Fruit fly (Drosophila melanogaster) whole organism, embryonic: ENCODE measurements around the gene CG7789.
A peak's percentile ranks its signal among the peaks of the same experiment; 100 is the strongest.

Experiments used
- Aef1 ChIP-seq: fragments of 200-800 bp; sonication (Bioruptor generic); IDR thresholded peaks from 3 replicates; pipeline ENCODE4 v1.3.6; 2022; ENCODE audit warnings: missing biosample characterization, missing genetic modification characterization
- CG10147 ChIP-seq: fragments of 200-800 bp; sonication (Bioruptor generic); optimal IDR thresholded peaks from 2 replicates; lab custom pipeline; 2019; ENCODE audit warnings: missing biosample characterization, mild to moderate bottlenecking, missing genetic modification characterization, moderate library complexity
- CG10321 ChIP-seq: fragments of 200-800 bp; sonication (Bioruptor generic); IDR thresholded peaks from 2 replicates; pipeline ENCODE4 v1.3.6; 2022; ENCODE audit warnings: missing biosample characterization, missing genetic modification characterization
- CG10543 ChIP-seq: fragments of 200-800 bp; sonication (Bioruptor generic); optimal IDR thresholded peaks from 3 replicates; lab custom pipeline; 2017; ENCODE audit warnings: missing biosample characterization, mild to moderate bottlenecking, missing genetic modification characterization, moderate library complexity
- CG10979 ChIP-seq: fragments of 200-800 bp; sonication (Bioruptor generic); optimal IDR thresholded peaks from 2 replicates; lab custom pipeline; 2018; ENCODE audit warnings: missing biosample characterization, mild to moderate bottlenecking, missing genetic modification characterization, moderate library complexity
- CG11085 ChIP-seq: fragments of 200-800 bp; sonication (Bioruptor generic); IDR thresholded peaks from 2 replicates; pipeline ENCODE4 v1.3.6; 2022; ENCODE audit warnings: missing biosample characterization, missing genetic modification characterization
- CG12071 ChIP-seq: fragments of 200-800 bp; sonication (Bioruptor generic); optimal IDR thresholded peaks from 3 replicates; lab custom pipeline; 2018; ENCODE audit warnings: missing biosample characterization, mild to moderate bottlenecking, missing genetic modification characterization
- CG12769 ChIP-seq: fragments of 200-800 bp; sonication (Bioruptor generic); optimal IDR thresholded peaks from 2 replicates; lab custom pipeline; 2019; ENCODE audit warnings: missing biosample characterization, mild to moderate bottlenecking, missing genetic modification characterization, moderate library complexity
- CG12942 ChIP-seq: fragments of 200-800 bp; sonication (Bioruptor generic); optimal IDR thresholded peaks from 3 replicates; lab custom pipeline; 2016; ENCODE audit warnings: missing biosample characterization, missing genetic modification characterization
- CG1792 ChIP-seq: fragments of 200-800 bp; sonication (Bioruptor generic); optimal IDR thresholded peaks from 2 replicates; lab custom pipeline; 2016; ENCODE audit warnings: missing biosample characterization, missing genetic modification characterization
- CG2875 ChIP-seq: fragments of 200-800 bp; sonication (Bioruptor generic); optimal IDR thresholded peaks from 2 replicates; lab custom pipeline; 2017; ENCODE audit warnings: missing biosample characterization, mild to moderate bottlenecking, missing genetic modification characterization, missing genetic modification reagents
- CG3065 ChIP-seq: fragments of 200-800 bp; sonication (Bioruptor generic); optimal IDR thresholded peaks from 2 replicates; lab custom pipeline; 2016; ENCODE audit warnings: missing biosample characterization, missing genetic modification characterization
- CG31441 ChIP-seq: fragments of 200-800 bp; sonication (Bioruptor generic); IDR thresholded peaks from 2 replicates; pipeline ENCODE4 v1.3.6; 2022; ENCODE audit warnings: missing biosample characterization, missing genetic modification characterization
- CG32767 ChIP-seq: fragments of 200-800 bp; sonication (Bioruptor generic); IDR thresholded peaks from 2 replicates; pipeline ENCODE4 v1.3.6; 2022; ENCODE audit warnings: missing biosample characterization, missing genetic modification characterization
- CG43689 ChIP-seq: fragments of 200-800 bp; sonication (Bioruptor generic); IDR thresholded peaks from 2 replicates; pipeline ENCODE4 v1.3.6; 2022; ENCODE audit warnings: missing biosample characterization, missing genetic modification characterization
- CG4424 ChIP-seq: fragments of 200-800 bp; sonication (Bioruptor generic); optimal IDR thresholded peaks from 3 replicates; lab custom pipeline; 2016; ENCODE audit warnings: missing biosample characterization, missing genetic modification characterization
- CG4617 ChIP-seq: fragments of 200-800 bp; sonication (Bioruptor generic); optimal IDR thresholded peaks from 3 replicates; lab custom pipeline; 2016; ENCODE audit warnings: missing biosample characterization, missing genetic modification characterization, borderline replicate concordance
- CG6683 ChIP-seq: fragments of 200-800 bp; sonication (Bioruptor generic); optimal IDR thresholded peaks from 2 replicates; lab custom pipeline; 2017; ENCODE audit warnings: missing biosample characterization, mild to moderate bottlenecking, missing genetic modification characterization, missing genetic modification reagents
- CG7786 ChIP-seq: fragments of 200-800 bp; sonication (Bioruptor generic); optimal IDR thresholded peaks from 2 replicates; lab custom pipeline; 2016; ENCODE audit warnings: missing biosample characterization, missing genetic modification characterization
- CG7928 ChIP-seq: fragments of 200-800 bp; sonication (Bioruptor generic); optimal IDR thresholded peaks from 2 replicates; lab custom pipeline; 2017; ENCODE audit warnings: missing biosample characterization, mild to moderate bottlenecking, missing genetic modification characterization
- CG8765 ChIP-seq: fragments of 200-800 bp; sonication (Bioruptor generic); IDR thresholded peaks from 2 replicates; pipeline ENCODE4 v1.3.6; 2022; ENCODE audit warnings: missing biosample characterization, missing genetic modification characterization
- CG9727 ChIP-seq: fragments of 200-800 bp; sonication (Bioruptor generic); optimal IDR thresholded peaks from 3 replicates; lab custom pipeline; 2017; ENCODE audit warnings: missing biosample characterization, mild to moderate bottlenecking, missing genetic modification characterization
- Chrac-16 ChIP-seq: fragments of 200-800 bp; sonication (Bioruptor generic); optimal IDR thresholded peaks from 3 replicates; lab custom pipeline; 2016; ENCODE audit warnings: missing biosample characterization, missing genetic modification characterization
- Dbx ChIP-seq: fragments of 200-800 bp; sonication (Bioruptor generic); IDR thresholded peaks from 3 replicates; pipeline ENCODE4 v1.3.6; 2022; ENCODE audit warnings: missing biosample characterization, missing genetic modification characterization
- Doc2 ChIP-seq: fragments of 200-800 bp; sonication (Bioruptor generic); IDR thresholded peaks from 2 replicates; pipeline ENCODE4 v1.3.6; 2022; ENCODE audit warnings: missing biosample characterization, missing genetic modification characterization
- Drgx ChIP-seq: fragments of 200-800 bp; sonication (Bioruptor generic); IDR thresholded peaks from 2 replicates; pipeline ENCODE4 v1.3.6; 2022; ENCODE audit warnings: missing biosample characterization, missing genetic modification characterization
- Eip74EF ChIP-seq, 2 experiments: fragments of 200-800 bp in 1 of 2; fragments of >200 bp in 1 of 2; sonication (Bioruptor generic) in 1 of 2; optimal IDR thresholded peaks; 2 replicates each; lab custom pipeline; 2017 to 2019; ENCODE audit warnings: missing biosample characterization in 2 of 2, missing genetic modification characterization in 2 of 2, mild to moderate bottlenecking in 1 of 2, moderate library complexity in 1 of 2
- Hmx ChIP-seq: fragments of 200-800 bp; sonication (Bioruptor generic); optimal IDR thresholded peaks from 2 replicates; lab custom pipeline; 2016; ENCODE audit warnings: missing biosample characterization, missing genetic modification characterization
- Jarid2 ChIP-seq: fragments of 200-800 bp; sonication (Bioruptor generic); optimal IDR thresholded peaks from 3 replicates; lab custom pipeline; 2017; ENCODE audit warnings: mild to moderate bottlenecking, missing biosample characterization, missing genetic modification reagents, missing genetic modification characterization
- Scr ChIP-seq: fragments of 200-800 bp; sonication (Bioruptor generic); IDR thresholded peaks from 2 replicates; pipeline ENCODE4 v1.3.6; 2022; ENCODE audit warnings: missing biosample characterization, missing genetic modification characterization; ENCODE audit not compliant: partially characterized antibody
- Side ChIP-seq: fragments of 200-800 bp; sonication (Bioruptor generic); optimal IDR thresholded peaks from 2 replicates; lab custom pipeline; 2016; ENCODE audit warnings: missing biosample characterization, missing genetic modification characterization
- cato ChIP-seq: fragments of 200-800 bp; sonication (Bioruptor generic); optimal IDR thresholded peaks from 2 replicates; lab custom pipeline; 2016; ENCODE audit warnings: missing biosample characterization, missing genetic modification characterization, borderline replicate concordance
- dm ChIP-seq: fragments of 200-800 bp; sonication (Bioruptor generic); optimal IDR thresholded peaks from 3 replicates; lab custom pipeline; 2016; ENCODE audit warnings: missing biosample characterization, missing genetic modification characterization
- dmrt99B ChIP-seq: fragments of 200-800 bp; sonication (Bioruptor generic); optimal IDR thresholded peaks from 2 replicates; lab custom pipeline; 2018; ENCODE audit warnings: missing biosample characterization, mild to moderate bottlenecking, missing genetic modification characterization, moderate library complexity
- eve ChIP-seq, 2 experiments: fragments of >200 bp; optimal IDR thresholded peaks; 2 replicates each; lab custom pipeline; 2017; ENCODE audit warnings: missing biosample characterization in 2 of 2, missing genetic modification characterization in 2 of 2
- exex ChIP-seq: fragments of 200-800 bp; sonication (Bioruptor generic); optimal IDR thresholded peaks from 4 replicates; lab custom pipeline; 2018; ENCODE audit warnings: missing biosample characterization, mild to moderate bottlenecking, missing genetic modification characterization, moderate library complexity
- eyg ChIP-seq: fragments of 200-800 bp; sonication (Bioruptor generic); optimal IDR thresholded peaks from 3 replicates; lab custom pipeline; 2016; ENCODE audit warnings: missing biosample characterization, missing genetic modification characterization
- ftz-f1 ChIP-seq: fragments of 200-800 bp; sonication (Bioruptor generic); optimal IDR thresholded peaks from 2 replicates; lab custom pipeline; 2016; ENCODE audit warnings: missing biosample characterization, missing genetic modification characterization
- gcm ChIP-seq: fragments of 200-800 bp; sonication (Bioruptor generic); optimal IDR thresholded peaks from 2 replicates; lab custom pipeline; 2019; ENCODE audit warnings: missing biosample characterization, mild to moderate bottlenecking, missing genetic modification characterization, moderate library complexity
- gro ChIP-seq: fragments of 200-800 bp; sonication (Bioruptor generic); optimal IDR thresholded peaks from 2 replicates; lab custom pipeline; 2016; ENCODE audit warnings: missing biosample characterization, missing genetic modification characterization
- knrl ChIP-seq: fragments of 200-800 bp; sonication (Bioruptor generic); IDR thresholded peaks from 3 replicates; pipeline ENCODE4 v1.3.6; 2022; ENCODE audit warnings: missing biosample characterization, missing genetic modification characterization; ENCODE audit not compliant: partially characterized antibody
- maf-S ChIP-seq: fragments of 200-800 bp; sonication (Bioruptor generic); optimal IDR thresholded peaks from 2 replicates; lab custom pipeline; 2016; ENCODE audit warnings: missing biosample characterization, missing genetic modification characterization
- pnt ChIP-seq: fragments of 200-800 bp; sonication (Bioruptor generic); optimal IDR thresholded peaks from 3 replicates; lab custom pipeline; 2016; ENCODE audit warnings: missing biosample characterization, missing genetic modification characterization
- ranshi ChIP-seq: fragments of 200-800 bp; sonication (Bioruptor generic); IDR thresholded peaks from 2 replicates; pipeline ENCODE4 v1.3.6; 2022; ENCODE audit warnings: missing biosample characterization, missing genetic modification characterization
- tap ChIP-seq: fragments of 200-800 bp; optimal IDR thresholded peaks from 3 replicates; lab custom pipeline; 2019; ENCODE audit warnings: missing biosample characterization, mild to moderate bottlenecking, missing genetic modification characterization, moderate library complexity
- ttk ChIP-seq: fragments of 200-800 bp; sonication (Bioruptor generic); IDR thresholded peaks from 2 replicates; pipeline ENCODE4 v2.1.2; 2022; ENCODE audit warnings: missing biosample characterization, missing genetic modification characterization
- wek ChIP-seq: fragments of 200-800 bp; sonication (Bioruptor generic); optimal IDR thresholded peaks from 3 replicates; lab custom pipeline; 2018; ENCODE audit warnings: missing biosample characterization, mild to moderate bottlenecking, missing genetic modification characterization, moderate library complexity

CG7789 gene

DNA sequence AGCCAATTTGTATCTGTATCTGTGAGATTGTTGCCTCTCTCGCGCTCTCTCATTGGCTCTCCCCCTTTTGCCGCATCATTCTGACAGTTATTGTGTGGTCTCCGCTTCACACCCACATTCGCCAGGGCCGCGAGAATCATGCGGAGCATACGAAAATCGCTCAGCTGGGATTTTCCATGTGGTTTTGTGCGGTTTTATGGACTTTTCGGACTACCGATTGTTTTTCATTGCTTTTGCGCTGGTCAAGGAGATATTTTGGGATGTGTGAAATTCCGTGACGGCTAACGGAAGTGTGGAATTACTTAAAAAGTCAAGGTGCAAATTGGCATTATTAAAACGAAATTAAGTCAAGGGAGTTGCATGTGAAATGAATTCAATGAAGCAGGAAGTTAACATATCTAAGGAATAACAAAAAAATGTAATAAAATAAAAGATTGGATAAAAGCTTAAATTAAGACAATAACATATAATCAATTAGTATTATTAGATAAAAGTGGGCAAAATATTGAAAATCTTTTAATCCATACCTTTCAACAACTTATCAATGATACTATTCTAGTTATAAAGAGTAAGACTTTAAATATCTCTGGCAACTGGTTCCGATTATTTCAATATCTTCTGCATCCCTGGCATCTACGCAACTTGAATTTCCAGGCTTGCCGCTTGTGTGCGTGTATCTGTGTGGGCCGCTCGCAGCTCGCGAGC is 30.8 kb upstream of the CG7789 start (continued):
- no peak for TF ChIP-seq eve (GFP tag; optimal IDR thresholded peaks at IDR 0.05; lab: Kevin White, UChicago)

DNA sequence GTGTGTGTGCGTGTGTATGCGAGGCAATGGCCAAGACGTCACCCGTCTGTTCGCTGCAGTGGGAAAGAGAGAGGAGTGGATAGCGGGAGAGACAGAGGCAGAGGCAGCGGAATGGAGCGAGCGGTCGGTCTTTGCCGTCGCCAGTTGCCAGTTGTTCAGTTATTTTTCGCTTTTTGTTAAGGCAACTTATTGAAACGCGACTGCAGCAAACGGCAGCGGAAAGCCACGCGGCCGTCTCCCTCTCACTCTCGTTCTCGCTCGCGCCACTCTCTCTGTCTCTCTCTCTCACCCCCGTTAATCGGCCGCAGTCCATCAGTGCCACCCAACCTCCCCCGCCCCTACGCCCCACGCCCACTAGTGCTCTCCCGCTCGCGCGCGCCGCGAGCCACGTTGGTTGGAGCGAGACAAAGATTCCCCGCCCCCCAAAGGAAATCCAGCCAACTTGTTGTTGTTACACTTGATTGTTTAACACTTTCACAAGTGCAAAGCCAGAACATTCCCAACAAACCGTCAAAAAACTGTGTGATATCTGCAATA is 30.1 kb upstream of the CG7789 start:
- TF ChIP-seq Side (GFP tag; lab: Kevin White, UChicago) (peak; percentile 5), Jarid2 (GFP tag; lab: Kevin White, UChicago) (peak; percentile 96), CG4424 (GFP tag; lab: Kevin White, UChicago) (no peak), gro (GFP tag; lab: Kevin White, UChicago) (no peak), Doc2 (GFP tag; lab: Robert Waterston, UW) (no peak), exex (tag; lab: Kevin White, UChicago) (peak; percentile 59), ranshi (no peak), CG9727 (GFP tag; lab: Kevin White, UChicago) (no peak), CG12942 (GFP tag; lab: Kevin White, UChicago) (no peak), CG1792 (GFP tag; lab: Kevin White, UChicago) (no peak), CG8765 (GFP tag; lab: Robert Waterston, UW) (0 out of 2 replicates have a peak, but pooled peaks have one; percentile 6), ttk (GFP tag; lab: Robert Waterston, UW) (no peak), CG10321 (GFP tag; lab: Robert Waterston, UW) (peak; percentile 88), CG43689 (GFP tag; lab: Robert Waterston, UW) (no peak), CG6683 (GFP tag; lab: Kevin White, UChicago) (peak; percentile 26), CG2875 (GFP tag; lab: Kevin White, UChicago) (no peak), eyg (GFP tag; lab: Kevin White, UChicago) (no peak), CG7786 (no peak), dm (GFP tag; lab: Kevin White, UChicago) (no peak), Hmx (GFP tag; lab: Kevin White, UChicago) (no peak), dmrt99B (tag; lab: Kevin White, UChicago) (peak; percentile 28), Aef1 (GFP tag; lab: Robert Waterston, UW) (peak; percentile 78), Scr (GFP tag; lab: Robert Waterston, UW) (peak; percentile 47), CG10979 (tag; lab: Kevin White, UChicago) (no peak), ftz-f1 (peak; percentile 17), pnt (GFP tag; lab: Kevin White, UChicago) (no peak), CG32767 (no peak; the same call in 1 of the 2 replicates), CG7928 (GFP tag; lab: Kevin White, UChicago) (no peak), CG31441 (no peak), CG12769 (tag; lab: Kevin White, UChicago) (peak; percentile 90), maf-S (GFP tag; lab: Kevin White, UChicago) (no peak), CG4617 (GFP tag; lab: Kevin White, UChicago) (no peak), Dbx (GFP tag; lab: Robert Waterston, UW) (peak; percentile 55; the same call in 1 of the 3 replicates), CG10543 (GFP tag; lab: Kevin White, UChicago) (peak; percentile 87), CG3065 (GFP tag; lab: Kevin White, UChicago) (peak; percentile 98), CG11085 (no peak), Eip74EF (GFP tag; optimal IDR thresholded peaks at IDR 0.05; lab: Kevin White, UChicago) (no peak), Drgx (peak; percentile 52), Chrac-16 (GFP tag; lab: Kevin White, UChicago) (no peak), tap (tag; lab: Kevin White, UChicago) (peak; percentile 5), knrl (peak; percentile 35; the same call in 1 of the 3 replicates), wek (GFP tag; lab: Kevin White, UChicago) (no peak), CG10147 (GFP tag; lab: Kevin White, UChicago) (no peak), CG12071 (GFP tag; lab: Kevin White, UChicago) (peak; percentile 40), gcm (no peak), cato (GFP tag; lab: Kevin White, UChicago) (no peak)
